Fruit fly (Drosophila melanogaster) whole organism, embryonic: ENCODE data around the gene CG43401.

ENCODE experiments used
- Atf3 ChIP-seq: fragments of 200-800 bp; sonication (Bioruptor generic); optimal IDR thresholded peaks from 3 replicates; lab custom pipeline; 2016; ENCODE audit warnings: missing biosample characterization, missing genetic modification characterization
- Blimp-1 ChIP-seq: fragments of 200-800 bp; sonication (Bioruptor generic); optimal IDR thresholded peaks from 3 replicates; lab custom pipeline; 2018; ENCODE audit warnings: missing biosample characterization, missing genetic modification characterization, mild to moderate bottlenecking, moderate library complexity, missing genetic modification reagents
- CG10462 ChIP-seq: fragments of 200-800 bp; sonication (Bioruptor generic); optimal IDR thresholded peaks from 2 replicates; lab custom pipeline; 2016; ENCODE audit warnings: missing biosample characterization, missing genetic modification characterization
- CG11085 ChIP-seq: fragments of 200-800 bp; sonication (Bioruptor generic); IDR thresholded peaks from 2 replicates; pipeline ENCODE4 v1.3.6; 2022; ENCODE audit warnings: missing biosample characterization, missing genetic modification characterization
- CG11504 ChIP-seq: fragments of 200-800 bp; sonication (Bioruptor generic); optimal IDR thresholded peaks from 3 replicates; lab custom pipeline; 2019; ENCODE audit warnings: missing biosample characterization, mild to moderate bottlenecking, missing genetic modification characterization, moderate library complexity
- CG13894 ChIP-seq: fragments of 200-800 bp; sonication (Bioruptor generic); optimal IDR thresholded peaks from 3 replicates; lab custom pipeline; 2018; ENCODE audit warnings: missing biosample characterization, mild to moderate bottlenecking, missing genetic modification characterization, moderate library complexity
- CG14860 ChIP-seq: fragments of 200-800 bp; sonication (Bioruptor generic); IDR thresholded peaks from 3 replicates; pipeline ENCODE4 v1.3.6; 2022; ENCODE audit warnings: missing biosample characterization, missing genetic modification characterization; ENCODE audit not compliant: partially characterized antibody
- CG15073 ChIP-seq: fragments of 200-800 bp; sonication (Bioruptor generic); optimal IDR thresholded peaks from 2 replicates; lab custom pipeline; 2016; ENCODE audit warnings: missing biosample characterization, missing genetic modification characterization
- CG17186 ChIP-seq: fragments of 200-800 bp; sonication (Bioruptor generic); optimal IDR thresholded peaks from 3 replicates; lab custom pipeline; 2017; ENCODE audit warnings: missing biosample characterization, missing genetic modification reagents, missing genetic modification characterization
- CG32772 ChIP-seq: fragments of 200-800 bp; sonication (Bioruptor generic); IDR thresholded peaks from 2 replicates; pipeline ENCODE4 v1.3.6; 2022; ENCODE audit warnings: missing biosample characterization, missing genetic modification characterization
- CG33213 ChIP-seq: fragments of 200-800 bp; sonication (Bioruptor generic); optimal IDR thresholded peaks from 3 replicates; lab custom pipeline; 2016; ENCODE audit warnings: missing biosample characterization, missing genetic modification characterization
- CG3726 ChIP-seq: fragments of 200-800 bp; sonication (Bioruptor generic); IDR thresholded peaks from 3 replicates; pipeline ENCODE4, ENCODE4 v1.3.6; 2022; ENCODE audit warnings: missing biosample characterization, missing genetic modification characterization
- CG3995 ChIP-seq: fragments of 200-800 bp; sonication (Bioruptor generic); optimal IDR thresholded peaks from 3 replicates; lab custom pipeline; 2016; ENCODE audit warnings: missing biosample characterization, missing genetic modification characterization
- CG4707 ChIP-seq: fragments of 200-800 bp; sonication (Bioruptor generic); optimal IDR thresholded peaks from 2 replicates; lab custom pipeline; 2018; ENCODE audit warnings: missing biosample characterization, mild to moderate bottlenecking, missing genetic modification characterization, moderate library complexity
- CG4854 ChIP-seq: fragments of 200-800 bp; sonication (Bioruptor generic); optimal IDR thresholded peaks from 2 replicates; lab custom pipeline; 2016; ENCODE audit warnings: missing biosample characterization, missing genetic modification characterization, inconsistent platforms
- CG6683 ChIP-seq: fragments of 200-800 bp; sonication (Bioruptor generic); optimal IDR thresholded peaks from 2 replicates; lab custom pipeline; 2017; ENCODE audit warnings: missing biosample characterization, mild to moderate bottlenecking, missing genetic modification characterization, missing genetic modification reagents
- CG6813 ChIP-seq: fragments of 200-800 bp; sonication (Bioruptor generic); optimal IDR thresholded peaks from 2 replicates; lab custom pipeline; 2017; ENCODE audit warnings: missing biosample characterization, missing genetic modification characterization, mild to moderate bottlenecking, moderate library complexity, missing genetic modification reagents
- CG9609 ChIP-seq: fragments of 200-800 bp; sonication (Bioruptor generic); optimal IDR thresholded peaks from 3 replicates; lab custom pipeline; 2016; ENCODE audit warnings: missing biosample characterization, missing genetic modification characterization
- CHES-1-like ChIP-seq: fragments of 200-800 bp; sonication (Bioruptor generic); optimal IDR thresholded peaks from 2 replicates; lab custom pipeline; 2016; ENCODE audit warnings: missing biosample characterization, missing genetic modification characterization
- CoRest ChIP-seq: fragments of 200-800 bp; sonication (Bioruptor generic); optimal IDR thresholded peaks from 3 replicates; lab custom pipeline; 2018; ENCODE audit warnings: missing biosample characterization, mild to moderate bottlenecking, missing genetic modification characterization, moderate library complexity
- D19B ChIP-seq: fragments of 200-800 bp; sonication (Bioruptor generic); optimal IDR thresholded peaks from 2 replicates; lab custom pipeline; 2017; ENCODE audit warnings: missing biosample characterization, mild to moderate bottlenecking, missing genetic modification characterization
- Dp ChIP-seq: fragments of 200-800 bp; sonication (Bioruptor generic); optimal IDR thresholded peaks from 2 replicates; lab custom pipeline; 2018; ENCODE audit warnings: missing biosample characterization, mild to moderate bottlenecking, missing genetic modification characterization, moderate library complexity
- Fer2 ChIP-seq: fragments of 200-800 bp; sonication (Bioruptor generic); optimal IDR thresholded peaks from 2 replicates; lab custom pipeline; 2018; ENCODE audit warnings: missing biosample characterization, mild to moderate bottlenecking, missing genetic modification characterization, moderate library complexity
- Gsc ChIP-seq: fragments of 200-800 bp; sonication (Bioruptor generic); IDR thresholded peaks from 2 replicates; pipeline ENCODE4 v1.3.6; 2022; ENCODE audit warnings: missing biosample characterization, missing genetic modification characterization
- Hsf ChIP-seq: fragments of 200-800 bp; sonication (Bioruptor generic); optimal IDR thresholded peaks from 3 replicates; lab custom pipeline; 2016; ENCODE audit warnings: missing biosample characterization, missing genetic modification characterization
- Lpt ChIP-seq: fragments of >200 bp; optimal IDR thresholded peaks from 2 replicates; lab custom pipeline; 2018; ENCODE audit warnings: missing biosample characterization, missing genetic modification characterization
- NC2β ChIP-seq: fragments of 200-800 bp; sonication (Bioruptor generic); optimal IDR thresholded peaks from 2 replicates; lab custom pipeline; 2016; ENCODE audit warnings: missing biosample characterization, missing genetic modification characterization
- Oaz ChIP-seq: fragments of 200-800 bp; sonication (Bioruptor generic); IDR thresholded peaks from 2 replicates; pipeline ENCODE4 v1.3.6; 2022; ENCODE audit warnings: missing biosample characterization, missing genetic modification characterization
- Optix ChIP-seq: fragments of 200-800 bp; sonication (Bioruptor generic); IDR thresholded peaks from 3 replicates; pipeline ENCODE4 v1.3.6; 2022; ENCODE audit warnings: missing biosample characterization, missing genetic modification characterization
- Spps ChIP-seq: fragments of 200-800 bp; sonication (Bioruptor generic); optimal IDR thresholded peaks from 2 replicates; lab custom pipeline; 2018; ENCODE audit warnings: missing biosample characterization, mild to moderate bottlenecking, missing genetic modification characterization
- Ssrp ChIP-seq: fragments of 200-800 bp; sonication (Bioruptor generic); optimal IDR thresholded peaks from 2 replicates; lab custom pipeline; 2018; ENCODE audit warnings: missing biosample characterization, mild to moderate bottlenecking, missing genetic modification characterization, moderate library complexity
- abd-A ChIP-seq: fragments of 200-800 bp; sonication (Bioruptor generic); optimal IDR thresholded peaks from 3 replicates; lab custom pipeline; 2019; ENCODE audit warnings: missing biosample characterization, mild to moderate bottlenecking, missing genetic modification characterization, moderate library complexity
- bab2 ChIP-seq: fragments of 200-800 bp; sonication (Bioruptor generic); optimal IDR thresholded peaks from 2 replicates; lab custom pipeline; 2016; ENCODE audit warnings: missing biosample characterization, missing genetic modification characterization
- caup ChIP-seq: fragments of 200-800 bp; sonication (Bioruptor generic); optimal IDR thresholded peaks from 3 replicates; lab custom pipeline; 2017; ENCODE audit warnings: missing biosample characterization, mild to moderate bottlenecking, missing genetic modification characterization, moderate library complexity; ENCODE audit not compliant: severe bottlenecking
- dati ChIP-seq: fragments of 200-800 bp; sonication (Bioruptor generic); IDR thresholded peaks from 2 replicates; pipeline ENCODE4 v1.3.6; 2022; ENCODE audit warnings: missing biosample characterization, missing genetic modification characterization
- eyg ChIP-seq: fragments of 200-800 bp; sonication (Bioruptor generic); optimal IDR thresholded peaks from 3 replicates; lab custom pipeline; 2016; ENCODE audit warnings: missing biosample characterization, missing genetic modification characterization
- gce ChIP-seq: fragments of 200-800 bp; sonication (Bioruptor generic); IDR thresholded peaks from 3 replicates; pipeline ENCODE4 v1.3.6; 2022; ENCODE audit warnings: missing biosample characterization, missing genetic modification characterization
- gfzf ChIP-seq: fragments of 200-800 bp; sonication (Bioruptor generic); optimal IDR thresholded peaks from 2 replicates; lab custom pipeline; 2016; ENCODE audit warnings: missing biosample characterization, mild to moderate bottlenecking, missing genetic modification characterization, moderate library complexity
- gro ChIP-seq: fragments of 200-800 bp; sonication (Bioruptor generic); optimal IDR thresholded peaks from 2 replicates; lab custom pipeline; 2016; ENCODE audit warnings: missing biosample characterization, missing genetic modification characterization
- gsb ChIP-seq: fragments of 200-800 bp; sonication (Bioruptor generic); IDR thresholded peaks from 2 replicates; pipeline ENCODE4 v1.3.6; 2022; ENCODE audit warnings: missing biosample characterization, missing genetic modification characterization
- gsb-n ChIP-seq: fragments of 200-800 bp; sonication (Bioruptor generic); optimal IDR thresholded peaks from 3 replicates; lab custom pipeline; 2018; ENCODE audit warnings: missing biosample characterization, mild to moderate bottlenecking, missing genetic modification characterization
- lmd ChIP-seq: fragments of 200-800 bp; sonication (Bioruptor generic); IDR thresholded peaks from 2 replicates; pipeline ENCODE4 v1.3.6; 2022; ENCODE audit warnings: missing biosample characterization, missing genetic modification characterization
- lola ChIP-seq, 3 experiments: fragments of >200 bp in 2 of 3; fragments of 200-800 bp in 1 of 3; sonication (Bioruptor generic) in 1 of 3; optimal IDR thresholded peaks; 2 replicates each; lab custom pipeline; 2017 to 2019; ENCODE audit warnings: missing biosample characterization in 3 of 3, missing genetic modification characterization in 3 of 3, mild to moderate bottlenecking in 1 of 3, moderate library complexity in 1 of 3
- onecut ChIP-seq: fragments of 200-800 bp; sonication (Bioruptor generic); IDR thresholded peaks from 2 replicates; pipeline ENCODE4 v1.3.6; 2022; ENCODE audit warnings: missing biosample characterization, missing genetic modification characterization
- otp ChIP-seq: fragments of 200-800 bp; sonication (Bioruptor generic); IDR thresholded peaks from 3 replicates; pipeline ENCODE4, ENCODE4 v1.3.6; 2022; ENCODE audit warnings: missing biosample characterization, missing genetic modification characterization
- pan ChIP-seq, 4 experiments: fragments of >200 bp in 3 of 4; fragments of 200-800 bp in 1 of 4; sonication (Bioruptor generic) in 1 of 4; optimal IDR thresholded peaks in 3 of 4; IDR thresholded peaks in 1 of 4; 2 replicates each; pipeline versions ENCODE4 v1.3.6 to Lab custom; 2017 to 2022; ENCODE audit warnings: missing biosample characterization in 2 of 4, missing genetic modification characterization in 2 of 4, mixed read lengths in 1 of 4
- slp2 ChIP-seq: fragments of 200-800 bp; sonication (Bioruptor generic); optimal IDR thresholded peaks from 2 replicates; lab custom pipeline; 2016; ENCODE audit warnings: missing biosample characterization, missing genetic modification characterization
- sob ChIP-seq: fragments of 200-800 bp; sonication (Bioruptor generic); IDR thresholded peaks from 2 replicates; pipeline ENCODE4 v1.3.6; 2022; ENCODE audit warnings: missing biosample characterization, missing genetic modification characterization
- unpg ChIP-seq: fragments of 200-800 bp; sonication (Bioruptor generic); optimal IDR thresholded peaks from 3 replicates; lab custom pipeline; 2018; ENCODE audit warnings: missing biosample characterization, mild to moderate bottlenecking, missing genetic modification characterization, moderate library complexity
- zfh2 ChIP-seq: fragments of 200-800 bp; sonication (Bioruptor generic); optimal IDR thresholded peaks from 2 replicates; lab custom pipeline; 2016; ENCODE audit warnings: missing biosample characterization, missing genetic modification characterization

CG43401 gene

DNA sequence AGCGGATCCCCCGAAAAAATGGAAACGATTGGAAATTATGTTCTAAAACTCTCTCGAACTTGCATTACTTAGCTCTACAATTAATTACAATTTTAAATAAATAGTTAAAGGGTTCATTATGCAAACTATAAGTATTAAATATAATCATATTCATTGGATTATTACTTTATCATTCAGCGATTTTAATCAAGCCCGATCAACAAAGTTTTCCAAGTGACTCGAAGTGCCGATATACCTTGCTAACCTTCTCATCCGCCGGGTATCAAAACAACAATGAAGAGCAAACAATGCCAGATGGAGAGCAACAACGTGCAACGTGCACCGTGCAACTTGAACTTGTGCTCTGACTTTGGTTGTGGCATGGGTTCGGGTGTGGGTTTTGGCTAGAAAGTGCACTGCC lies 28.0 kb downstream of the CG43401 start (continued):
- TF ChIP-seq pan (optimal IDR thresholded peaks at IDR 0.05; lab: Kevin White, UChicago) (peak in 1 of 2 experiments; percentile 38), pan (GFP tag; optimal IDR thresholded peaks at IDR 0.05 in 1 of 2, IDR thresholded peaks at IDR 0.05 in 1 of 2) (no peak), Blimp-1 (GFP tag; lab: Kevin White, UChicago) (peak; percentile 82), Atf3 (GFP tag; lab: Kevin White, UChicago) (no peak), gsb (GFP tag; lab: Robert Waterston, UW) (no peak), NC2β (no peak), CG15073 (no peak), Gsc (GFP tag; lab: Robert Waterston, UW) (0 out of 2 replicates have a peak, but pooled peaks have one; percentile 28), CG11504 (peak; percentile 65), CG11085 (GFP tag; lab: Robert Waterston, UW) (no peak), dati (GFP tag; lab: Robert Waterston, UW) (no peak), gce (GFP tag; lab: Robert Waterston, UW) (peak; percentile 58; the same call in 1 of the 3 replicates), lola (GFP tag; optimal IDR thresholded peaks at IDR 0.05; lab: Kevin White, UChicago) (peak in 1 of 3 experiments; percentile 81), sob (GFP tag; lab: Robert Waterston, UW) (peak; percentile 46; the same call in 1 of the 2 replicates), Ssrp (tag; lab: Kevin White, UChicago) (peak; percentile 58), CG3995 (GFP tag; lab: Kevin White, UChicago) (no peak), CHES-1-like (GFP tag; lab: Kevin White, UChicago) (no peak), gfzf (GFP tag; lab: Kevin White, UChicago) (no peak), gsb-n (tag; lab: Kevin White, UChicago) (peak; percentile 64), CG9609 (GFP tag; lab: Kevin White, UChicago) (no peak), CG6813 (GFP tag; lab: Kevin White, UChicago) (peak; percentile 13), gro (GFP tag; lab: Kevin White, UChicago) (no peak), CG13894 (tag; lab: Kevin White, UChicago) (no peak), CG17186 (GFP tag; lab: Kevin White, UChicago) (no peak), onecut (GFP tag; lab: Robert Waterston, UW) (peak; percentile 56), CG4707 (GFP tag; lab: Kevin White, UChicago) (no peak), Spps (peak; percentile 82), lmd (GFP tag; lab: Robert Waterston, UW) (peak; percentile 72), Optix (GFP tag; lab: Robert Waterston, UW) (no peak), CG10462 (GFP tag; lab: Kevin White, UChicago) (peak; percentile 10), CG33213 (no peak), zfh2 (GFP tag; lab: Kevin White, UChicago) (no peak), CG4854 (no peak), CG14860 (no peak), Lpt (GFP tag; lab: Kevin White, UChicago) (no peak), abd-A (tag; lab: Kevin White, UChicago) (no peak), Dp (no peak), Fer2 (no peak), caup (GFP tag; lab: Kevin White, UChicago) (no peak), CG3726 (GFP tag; lab: Robert Waterston, UW) (no peak), Hsf (GFP tag; lab: Kevin White, UChicago) (peak; percentile 11), unpg (peak; percentile 59), CG32772 (GFP tag; lab: Robert Waterston, UW) (peak; percentile 61), otp (GFP tag; lab: Robert Waterston, UW) (peak; percentile 75; the same call in 2 of the 3 replicates), CoRest (tag; lab: Kevin White, UChicago) (peak; percentile 60), eyg (GFP tag; lab: Kevin White, UChicago) (no peak), CG6683 (GFP tag; lab: Kevin White, UChicago) (no peak), D19B (GFP tag; lab: Kevin White, UChicago) (peak; percentile 69), Oaz (GFP tag; lab: Robert Waterston, UW) (no peak), bab2 (GFP tag; lab: Kevin White, UChicago) (no peak), slp2 (no peak)
